Fruit fly (Drosophila melanogaster): ENCODE results near the gene Imp.

Imp gene

DNA sequence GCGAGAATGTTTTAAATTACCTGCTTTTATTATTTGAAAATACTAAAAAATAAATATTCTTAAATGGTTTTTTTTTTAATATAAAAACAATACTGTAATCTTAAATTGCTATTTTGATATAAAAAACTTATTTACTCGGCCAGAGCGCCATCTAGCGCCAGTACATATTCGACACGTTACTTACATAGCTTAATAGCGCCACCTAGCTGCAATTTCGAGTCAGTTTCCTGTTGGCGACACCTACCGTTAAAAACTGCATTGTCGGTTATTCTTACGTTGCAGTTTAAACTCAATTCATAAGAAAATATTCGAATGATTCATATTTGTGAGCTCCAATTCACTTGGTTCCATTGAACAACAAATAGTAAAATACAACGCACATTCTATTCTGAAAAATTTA, 8.3 kb upstream of the Imp start (continued):
- TF ChIP-seq Opbp (GFP tag; IDR thresholded peaks at IDR 0.05; ENCODE audit: partially characterized antibody) (peak; percentile 39; the same call in 1 of the 3 replicates), amos (GFP tag; IDR thresholded peaks at IDR 0.05; ENCODE audit: partially characterized antibody) (peak; percentile 66), CG7745 (tag; optimal IDR thresholded peaks at IDR 0.05) (no peak), CG8765 (GFP tag; IDR thresholded peaks at IDR 0.05) (0 out of 2 replicates have a peak, but pooled peaks have one; percentile 6), jigr1 (GFP tag; IDR thresholded peaks at IDR 0.05) (no peak), CrebB (tag; optimal IDR thresholded peaks at IDR 0.05) (no peak), Bgb (GFP tag; IDR thresholded peaks at IDR 0.05; ENCODE audit: partially characterized antibody) (peak; percentile 71), CG4360 (GFP tag; IDR thresholded peaks at IDR 0.05) (no peak), CG2199 (GFP tag; IDR thresholded peaks at IDR 0.05) (peak; percentile 83), pzg (GFP tag; optimal IDR thresholded peaks at IDR 0.05) (peak; percentile 3), NfI (GFP tag; optimal IDR thresholded peaks at IDR 0.05) (peak; percentile 77), Hand (GFP tag; optimal IDR thresholded peaks at IDR 0.05) (no peak), CG3065 (GFP tag; optimal IDR thresholded peaks at IDR 0.05) (peak; percentile 40), sima (GFP tag; optimal IDR thresholded peaks at IDR 0.05) (no peak), CG11723 (GFP tag; optimal IDR thresholded peaks at IDR 0.05) (no peak), NC2α (GFP tag; optimal IDR thresholded peaks at IDR 0.05) (no peak), Fer2 (tag; optimal IDR thresholded peaks at IDR 0.05) (peak; percentile 33), grau (tag; optimal IDR thresholded peaks at IDR 0.05) (peak; percentile 69), CG5180 (GFP tag; optimal IDR thresholded peaks at IDR 0.05) (no peak), chn (GFP tag; optimal IDR thresholded peaks at IDR 0.05) (peak; percentile 53), kni (GFP tag; optimal IDR thresholded peaks at IDR 0.05) (no peak), D19A (tag; optimal IDR thresholded peaks at IDR 0.05) (no peak), Adf1 (GFP tag; IDR thresholded peaks at IDR 0.05) (no peak), da (GFP tag; optimal IDR thresholded peaks at IDR 0.05) (peak; percentile 12), fd102C (GFP tag; optimal IDR thresholded peaks at IDR 0.05) (peak; percentile 4), GATAe (GFP tag; conservative IDR thresholded peaks at IDR 0.05) (no peak), gsb-n (tag; optimal IDR thresholded peaks at IDR 0.05) (peak; percentile 31), klu (GFP tag; IDR thresholded peaks at IDR 0.05) (no peak), ewg (GFP tag; optimal IDR thresholded peaks at IDR 0.05) (peak; percentile 35), Dbx (GFP tag; IDR thresholded peaks at IDR 0.05) (peak; percentile 74), gt (GFP tag; IDR thresholded peaks at IDR 0.05) (no peak; the same call in 1 of the 2 replicates), Hsf (GFP tag; optimal IDR thresholded peaks at IDR 0.05) (peak; percentile 74), Bdp1 (GFP tag; optimal IDR thresholded peaks at IDR 0.05) (peak; percentile 6), tgo (GFP tag; IDR thresholded peaks at IDR 0.05) (peak; percentile 64; the same call in 2 of the 3 replicates), MBD-R2 (GFP tag; IDR thresholded peaks at IDR 0.05) (no peak), CG7987 (GFP tag; optimal IDR thresholded peaks at IDR 0.05) (peak; percentile 57), Rx (GFP tag; IDR thresholded peaks at IDR 0.05) (peak; percentile 41; the same call in 1 of the 2 replicates), CG17612 (GFP tag; IDR thresholded peaks at IDR 0.05) (no peak), Hr78 (GFP tag; optimal IDR thresholded peaks at IDR 0.05) (no peak), CG2129 (GFP tag; IDR thresholded peaks at IDR 0.05; ENCODE audit: partially characterized antibody) (no peak), caup (GFP tag; optimal IDR thresholded peaks at IDR 0.05; ENCODE audit: severe bottlenecking) (peak; percentile 66), eyg (GFP tag; optimal IDR thresholded peaks at IDR 0.05) (no peak), CG10565 (GFP tag; optimal IDR thresholded peaks at IDR 0.05) (no peak), CG14441 (GFP tag; IDR thresholded peaks at IDR 0.05) (peak; percentile 75), CG33213 (GFP tag; optimal IDR thresholded peaks at IDR 0.05) (peak; percentile 77), lab (GFP tag; optimal IDR thresholded peaks at IDR 0.05) (peak; percentile 29), CG14050 (GFP tag; IDR thresholded peaks at IDR 0.05) (peak; percentile 10; the same call in 1 of the 3 replicates), org-1 (GFP tag; optimal IDR thresholded peaks at IDR 0.05) (no peak), Sox100B (GFP tag; optimal IDR thresholded peaks at IDR 0.05) (peak; percentile 20), CG10274 (GFP tag; optimal IDR thresholded peaks at IDR 0.05) (no peak)
